Fruit fly (Drosophila melanogaster) whole organism, embryonic: ENCODE measurements around the gene Ice2.

Experiments used
- CG11695 ChIP-seq: fragments of 200-800 bp; sonication (Bioruptor generic); IDR thresholded peaks from 3 replicates; pipeline ENCODE4 v1.3.6; 2022; ENCODE audit warnings: missing biosample characterization, missing genetic modification characterization
- CG12942 ChIP-seq: fragments of 200-800 bp; sonication (Bioruptor generic); optimal IDR thresholded peaks from 3 replicates; lab custom pipeline; 2016; ENCODE audit warnings: missing biosample characterization, missing genetic modification characterization
- CG18011 ChIP-seq: fragments of 200-800 bp; sonication (Bioruptor generic); optimal IDR thresholded peaks from 2 replicates; lab custom pipeline; 2017; ENCODE audit warnings: missing biosample characterization, missing genetic modification characterization, mild to moderate bottlenecking, moderate library complexity, missing genotype
- CG2678 ChIP-seq: fragments of 200-800 bp; sonication (Bioruptor generic); optimal IDR thresholded peaks from 3 replicates; lab custom pipeline; 2019; ENCODE audit warnings: missing biosample characterization, mild to moderate bottlenecking, missing genetic modification characterization, moderate library complexity
- CG2712 ChIP-seq: fragments of 200-800 bp; optimal IDR thresholded peaks from 3 replicates; lab custom pipeline; 2019; ENCODE audit warnings: missing biosample characterization, mild to moderate bottlenecking, missing genetic modification characterization, moderate library complexity
- CG30020 ChIP-seq: fragments of 200-800 bp; optimal IDR thresholded peaks from 2 replicates; lab custom pipeline; 2019; ENCODE audit warnings: missing biosample characterization, mild to moderate bottlenecking, missing genetic modification characterization, moderate library complexity
- CG30431 ChIP-seq: fragments of 200-800 bp; sonication (Bioruptor generic); optimal IDR thresholded peaks from 2 replicates; lab custom pipeline; 2017; ENCODE audit warnings: missing biosample characterization, missing genetic modification characterization
- CG31224 ChIP-seq: fragments of 200-800 bp; sonication (Bioruptor generic); IDR thresholded peaks from 2 replicates; pipeline ENCODE4 v1.3.6; 2022; ENCODE audit warnings: missing biosample characterization, missing genetic modification characterization
- CG43689 ChIP-seq: fragments of 200-800 bp; sonication (Bioruptor generic); IDR thresholded peaks from 2 replicates; pipeline ENCODE4 v1.3.6; 2022; ENCODE audit warnings: missing biosample characterization, missing genetic modification characterization
- CG5953 ChIP-seq: fragments of 200-800 bp; sonication (Bioruptor generic); IDR thresholded peaks from 2 replicates; pipeline ENCODE4 v1.3.6; 2022; ENCODE audit warnings: missing biosample characterization, missing genetic modification characterization
- CG6765 ChIP-seq: fragments of 200-800 bp; sonication (Bioruptor generic); optimal IDR thresholded peaks from 3 replicates; lab custom pipeline; 2017; ENCODE audit warnings: missing biosample characterization, mild to moderate bottlenecking, missing genetic modification characterization
- CG6791 ChIP-seq: fragments of 200-800 bp; sonication (Bioruptor generic); IDR thresholded peaks from 3 replicates; pipeline ENCODE4 v1.3.6; 2022; ENCODE audit warnings: missing biosample characterization, missing genetic modification characterization; ENCODE audit not compliant: partially characterized antibody
- CG6813 ChIP-seq: fragments of 200-800 bp; sonication (Bioruptor generic); optimal IDR thresholded peaks from 2 replicates; lab custom pipeline; 2017; ENCODE audit warnings: missing biosample characterization, missing genetic modification characterization, mild to moderate bottlenecking, moderate library complexity, missing genetic modification reagents
- CG7271 ChIP-seq: fragments of 200-800 bp; sonication (Bioruptor generic); optimal IDR thresholded peaks from 2 replicates; lab custom pipeline; 2018; ENCODE audit warnings: missing biosample characterization, mild to moderate bottlenecking, missing genetic modification characterization, moderate library complexity
- CG8089 ChIP-seq: fragments of 200-800 bp; sonication (Bioruptor generic); optimal IDR thresholded peaks from 3 replicates; lab custom pipeline; 2016; ENCODE audit warnings: missing biosample characterization, missing genetic modification characterization
- CG8281 ChIP-seq: fragments of 200-800 bp; sonication (Bioruptor generic); optimal IDR thresholded peaks from 2 replicates; lab custom pipeline; 2018; ENCODE audit warnings: missing biosample characterization, mild to moderate bottlenecking, missing genetic modification characterization, moderate library complexity
- CG9817 ChIP-seq: fragments of 200-800 bp; sonication (Bioruptor generic); optimal IDR thresholded peaks from 2 replicates; lab custom pipeline; 2018; ENCODE audit warnings: missing biosample characterization, mild to moderate bottlenecking, missing genetic modification characterization, moderate library complexity
- CHES-1-like ChIP-seq: fragments of 200-800 bp; sonication (Bioruptor generic); optimal IDR thresholded peaks from 2 replicates; lab custom pipeline; 2016; ENCODE audit warnings: missing biosample characterization, missing genetic modification characterization
- CoRest ChIP-seq: fragments of 200-800 bp; sonication (Bioruptor generic); optimal IDR thresholded peaks from 3 replicates; lab custom pipeline; 2018; ENCODE audit warnings: missing biosample characterization, mild to moderate bottlenecking, missing genetic modification characterization, moderate library complexity
- Doc3 ChIP-seq: fragments of 200-800 bp; sonication (Bioruptor generic); IDR thresholded peaks from 3 replicates; pipeline ENCODE4 v1.3.6; 2022; ENCODE audit warnings: missing biosample characterization, missing genetic modification characterization; ENCODE audit not compliant: partially characterized antibody
- Dp ChIP-seq: fragments of 200-800 bp; sonication (Bioruptor generic); optimal IDR thresholded peaks from 2 replicates; lab custom pipeline; 2018; ENCODE audit warnings: missing biosample characterization, mild to moderate bottlenecking, missing genetic modification characterization, moderate library complexity
- Fer2 ChIP-seq: fragments of 200-800 bp; sonication (Bioruptor generic); optimal IDR thresholded peaks from 2 replicates; lab custom pipeline; 2018; ENCODE audit warnings: missing biosample characterization, mild to moderate bottlenecking, missing genetic modification characterization, moderate library complexity
- Hr51 ChIP-seq, 2 experiments: fragments of 200-800 bp; sonication (Bioruptor generic); optimal IDR thresholded peaks; 2 replicates in 1 of 2; 3 replicates in 1 of 2; lab custom pipeline; 2016 to 2018; ENCODE audit warnings: missing biosample characterization in 2 of 2, missing genetic modification characterization in 2 of 2, mild to moderate bottlenecking in 1 of 2, moderate library complexity in 1 of 2
- Lim3 ChIP-seq: fragments of 200-800 bp; sonication (Bioruptor generic); IDR thresholded peaks from 2 replicates; pipeline ENCODE4 v1.3.6; 2022; ENCODE audit warnings: missing biosample characterization, missing genetic modification characterization
- Med ChIP-seq: fragments of 200-800 bp; sonication (Bioruptor generic); peaks from one replicate; lab custom pipeline; 2016; ENCODE audit warnings: missing biosample characterization, missing genetic modification characterization, mild to moderate bottlenecking, inconsistent platforms, moderate library complexity
- NC2β ChIP-seq: fragments of 200-800 bp; sonication (Bioruptor generic); optimal IDR thresholded peaks from 2 replicates; lab custom pipeline; 2016; ENCODE audit warnings: missing biosample characterization, missing genetic modification characterization
- NFAT ChIP-seq: fragments of 200-800 bp; sonication (Bioruptor generic); IDR thresholded peaks from 2 replicates; pipeline ENCODE4 v1.3.6; 2022; ENCODE audit warnings: missing biosample characterization, missing genetic modification characterization
- NK7.1 ChIP-seq: fragments of 200-800 bp; sonication (Bioruptor generic); optimal IDR thresholded peaks from 3 replicates; lab custom pipeline; 2016; ENCODE audit warnings: missing biosample characterization, missing genetic modification characterization
- Oli ChIP-seq: fragments of 200-800 bp; sonication (Bioruptor generic); optimal IDR thresholded peaks from 2 replicates; lab custom pipeline; 2018; ENCODE audit warnings: missing biosample characterization, mild to moderate bottlenecking, missing genetic modification characterization, moderate library complexity
- Sin3A ChIP-seq: fragments of >200 bp; optimal IDR thresholded peaks from 2 replicates; lab custom pipeline; 2018
- TFAM ChIP-seq: fragments of 200-800 bp; sonication (Bioruptor generic); optimal IDR thresholded peaks from 2 replicates; lab custom pipeline; 2017; ENCODE audit warnings: missing biosample characterization, missing genetic modification characterization, inconsistent platforms
- Usf ChIP-seq: fragments of 200-800 bp; sonication (Bioruptor generic); optimal IDR thresholded peaks from 2 replicates; lab custom pipeline; 2017; ENCODE audit warnings: missing genotype, missing biosample characterization, missing genetic modification characterization
- Xrp1 ChIP-seq: fragments of 200-800 bp; sonication (Bioruptor generic); IDR thresholded peaks from 2 replicates; pipeline ENCODE4 v1.3.6; 2022; ENCODE audit warnings: missing biosample characterization, missing genetic modification characterization
- aop ChIP-seq: fragments of 200-800 bp; sonication (Bioruptor generic); IDR thresholded peaks from 2 replicates; pipeline ENCODE4 v1.3.6; 2022; ENCODE audit warnings: missing biosample characterization, missing genetic modification characterization
- ap ChIP-seq: fragments of 200-800 bp; sonication (Bioruptor generic); IDR thresholded peaks from 2 replicates; pipeline ENCODE4 v1.3.6; 2022; ENCODE audit warnings: missing biosample characterization, missing genetic modification characterization
- cwo ChIP-seq: fragments of 200-800 bp; sonication (Bioruptor generic); optimal IDR thresholded peaks from 3 replicates; lab custom pipeline; 2017; ENCODE audit warnings: missing biosample characterization, missing genetic modification characterization, mild to moderate bottlenecking, moderate library complexity, missing genetic modification reagents
- fru ChIP-seq: fragments of >200 bp; optimal IDR thresholded peaks from 2 replicates; lab custom pipeline; 2017
- gce ChIP-seq: fragments of 200-800 bp; sonication (Bioruptor generic); IDR thresholded peaks from 3 replicates; pipeline ENCODE4 v1.3.6; 2022; ENCODE audit warnings: missing biosample characterization, missing genetic modification characterization
- gsb ChIP-seq: fragments of 200-800 bp; sonication (Bioruptor generic); IDR thresholded peaks from 2 replicates; pipeline ENCODE4 v1.3.6; 2022; ENCODE audit warnings: missing biosample characterization, missing genetic modification characterization
- hkb ChIP-seq, 2 experiments: fragments of 200-800 bp in 1 of 2; fragments of >200 bp in 1 of 2; sonication (Bioruptor generic) in 1 of 2; IDR thresholded peaks in 1 of 2; optimal IDR thresholded peaks in 1 of 2; 2 replicates each; pipeline versions ENCODE4 v1.3.6 to Lab custom; 2017 to 2022; ENCODE audit warnings: missing biosample characterization in 1 of 2, missing genetic modification characterization in 1 of 2
- ken ChIP-seq: fragments of 200-800 bp; sonication (Bioruptor generic); IDR thresholded peaks from 3 replicates; pipeline ENCODE4 v1.3.6; 2022; ENCODE audit warnings: missing biosample characterization, missing genetic modification characterization
- lbe ChIP-seq: fragments of 200-800 bp; sonication (Bioruptor generic); optimal IDR thresholded peaks from 2 replicates; lab custom pipeline; 2016; ENCODE audit warnings: missing biosample characterization, mild to moderate bottlenecking, missing genetic modification characterization
- lilli ChIP-seq: fragments of 200-800 bp; sonication (Bioruptor generic); optimal IDR thresholded peaks from 3 replicates; lab custom pipeline; 2016; ENCODE audit warnings: missing biosample characterization, missing genetic modification characterization
- nerfin-2 ChIP-seq: fragments of 200-800 bp; sonication (Bioruptor generic); IDR thresholded peaks from 2 replicates; pipeline ENCODE4 v1.3.6; 2022; ENCODE audit warnings: missing biosample characterization, missing genetic modification characterization; ENCODE audit not compliant: partially characterized antibody
- nmo ChIP-seq: fragments of 200-800 bp; sonication (Bioruptor generic); optimal IDR thresholded peaks from 2 replicates; lab custom pipeline; 2018; ENCODE audit warnings: missing biosample characterization, mild to moderate bottlenecking, missing genetic modification characterization, moderate library complexity
- otp ChIP-seq: fragments of 200-800 bp; sonication (Bioruptor generic); IDR thresholded peaks from 3 replicates; pipeline ENCODE4, ENCODE4 v1.3.6; 2022; ENCODE audit warnings: missing biosample characterization, missing genetic modification characterization
- ranshi ChIP-seq: fragments of 200-800 bp; sonication (Bioruptor generic); IDR thresholded peaks from 2 replicates; pipeline ENCODE4 v1.3.6; 2022; ENCODE audit warnings: missing biosample characterization, missing genetic modification characterization
- sna ChIP-seq: fragments of 200-800 bp; sonication (Bioruptor generic); IDR thresholded peaks from 2 replicates; pipeline ENCODE4 v1.3.6; 2022; ENCODE audit warnings: missing biosample characterization, missing genetic modification characterization; ENCODE audit not compliant: partially characterized antibody
- stc ChIP-seq: fragments of 200-800 bp; sonication (Bioruptor generic); IDR thresholded peaks from 2 replicates; pipeline ENCODE4 v1.3.6; 2022; ENCODE audit warnings: missing biosample characterization, missing genetic modification characterization

The Ice2 gene

DNA sequence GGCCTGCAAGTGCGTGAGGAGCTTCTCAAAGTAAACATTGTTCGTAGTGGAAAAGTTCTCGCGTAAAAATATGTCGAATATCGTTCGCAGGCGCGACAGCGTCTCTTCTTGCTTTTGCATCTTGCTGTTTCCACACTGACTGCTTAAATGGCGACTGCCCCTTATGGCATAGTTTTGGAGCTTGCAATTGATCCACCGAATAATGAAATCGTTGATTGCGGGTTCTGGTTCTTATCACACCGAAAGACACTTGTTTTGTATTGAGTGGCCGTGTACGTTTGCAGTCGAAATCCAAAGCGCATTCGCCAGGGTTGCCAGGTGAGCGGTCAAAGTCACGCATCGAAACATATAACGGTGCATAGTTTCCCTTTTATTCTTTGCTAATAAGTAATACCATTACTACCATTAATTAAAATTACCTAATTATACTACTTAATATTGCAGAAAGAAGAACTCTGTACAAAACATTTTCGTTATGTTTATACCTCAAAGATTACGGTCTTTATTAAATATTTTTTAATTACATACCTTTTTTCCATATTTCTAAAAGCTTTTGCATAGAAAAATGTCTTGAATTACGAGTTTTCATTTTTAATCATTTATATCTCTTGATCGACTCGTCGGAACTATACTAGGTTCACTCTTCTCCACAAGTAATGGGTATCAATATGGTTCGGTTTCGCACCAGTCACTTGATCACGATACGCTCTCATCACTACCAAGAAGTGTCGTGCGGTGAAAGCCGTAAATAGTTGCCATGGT, 28.4 kb upstream of the Ice2 start, which contains the start of the genes CG7044 and Tbc1d22 (continued):
- TF ChIP-seq Oli (tag; lab: Kevin White, UChicago) (peak; percentile 51), TFAM (GFP tag; lab: Kevin White, UChicago) (no peak), CG9817 (peak; percentile 54), aop (GFP tag; lab: Robert Waterston, UW) (no peak), CoRest (tag; lab: Kevin White, UChicago) (peak; percentile 82), Hr51 (GFP tag; optimal IDR thresholded peaks at IDR 0.05; lab: Kevin White, UChicago) (peak in 1 of 2 experiments; percentile 16), sna (GFP tag; lab: Robert Waterston, UW) (no peak), Med (peak; percentile 69), lilli (GFP tag; lab: Kevin White, UChicago) (peak; percentile 68), Dp (GFP tag; lab: Kevin White, UChicago) (peak; percentile 16), CHES-1-like (peak; percentile 3), Sin3A (lab: Kevin White, UChicago) (peak; percentile 69), CG30020 (tag; lab: Kevin White, UChicago) (peak; percentile 41), CG6765 (GFP tag; lab: Kevin White, UChicago) (no peak), Fer2 (no peak), NC2β (GFP tag; lab: Kevin White, UChicago) (no peak), Usf (GFP tag; lab: Kevin White, UChicago) (peak; percentile 45), otp (GFP tag; lab: Robert Waterston, UW) (no peak), CG31224 (GFP tag; lab: Robert Waterston, UW) (no peak), hkb (optimal IDR thresholded peaks at IDR 0.05; lab: Kevin White, UChicago) (no peak), hkb (GFP tag; IDR thresholded peaks at IDR 0.05; lab: Robert Waterston, UW) (no peak), CG2678 (tag; lab: Kevin White, UChicago) (no peak), CG11695 (GFP tag; lab: Robert Waterston, UW) (no peak), ranshi (GFP tag; lab: Robert Waterston, UW) (peak; percentile 3; the same call in 1 of the 2 replicates), CG30431 (GFP tag; lab: Kevin White, UChicago) (no peak), CG7271 (no peak), stc (no peak), CG8089 (peak; percentile 18), gce (GFP tag; lab: Robert Waterston, UW) (no peak), Lim3 (GFP tag; lab: Robert Waterston, UW) (no peak), fru (lab: Kevin White, UChicago) (no peak), Xrp1 (GFP tag; lab: Robert Waterston, UW) (peak; percentile 36; the same call in 1 of the 2 replicates), ken (no peak), ap (GFP tag; lab: Robert Waterston, UW) (no peak), CG6813 (GFP tag; lab: Kevin White, UChicago) (no peak), CG43689 (GFP tag; lab: Robert Waterston, UW) (no peak), lbe (GFP tag; lab: Kevin White, UChicago) (no peak), CG18011 (GFP tag; lab: Kevin White, UChicago) (no peak), NFAT (GFP tag; lab: Robert Waterston, UW) (peak; percentile 45; the same call in 1 of the 2 replicates), CG6791 (GFP tag; lab: Robert Waterston, UW) (0 out of 3 replicates have a peak, but pooled peaks have one; percentile 10), cwo (GFP tag; lab: Kevin White, UChicago) (no peak), Doc3 (GFP tag; lab: Robert Waterston, UW) (no peak), CG8281 (no peak), CG5953 (GFP tag; lab: Robert Waterston, UW) (no peak), nmo (peak; percentile 77), NK7.1 (peak; percentile 3), CG12942 (GFP tag; lab: Kevin White, UChicago) (peak; percentile 56), CG2712 (tag; lab: Kevin White, UChicago) (peak; percentile 72), gsb (GFP tag; lab: Robert Waterston, UW) (no peak), nerfin-2 (no peak)
